Worm (Caenorhabditis elegans): ENCODE measurements around the gene T04B8.1.
A peak's percentile ranks its signal among the peaks of the same experiment; 100 is the strongest.

Gene T04B8.1

DNA sequence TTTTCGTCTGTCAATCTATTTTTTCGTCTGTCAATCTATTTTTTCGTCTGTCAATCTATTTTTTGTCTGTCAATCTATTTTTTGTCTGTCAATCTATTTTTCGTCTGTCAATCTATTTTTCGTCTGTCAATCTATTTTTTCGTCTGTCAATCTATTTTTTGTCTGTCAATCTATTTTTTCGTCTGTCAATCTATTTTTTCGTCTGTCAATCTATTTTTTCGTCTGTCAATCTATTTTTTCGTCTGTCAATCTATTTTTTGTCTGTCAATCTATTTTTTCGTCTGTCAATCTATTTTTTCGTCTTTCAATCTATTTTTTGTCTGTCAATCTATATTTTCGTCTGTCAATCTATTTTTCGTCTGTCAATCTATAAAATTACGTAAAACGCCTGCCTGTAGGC, 4.6 kb upstream of the T04B8.1 start:
- TF ChIP-seq klf-2 (GFP tag; conservative IDR thresholded peaks at IDR 0.05), result 0 out of 2 replicates have a peak, but pooled peaks have one; percentile 22

DNA sequence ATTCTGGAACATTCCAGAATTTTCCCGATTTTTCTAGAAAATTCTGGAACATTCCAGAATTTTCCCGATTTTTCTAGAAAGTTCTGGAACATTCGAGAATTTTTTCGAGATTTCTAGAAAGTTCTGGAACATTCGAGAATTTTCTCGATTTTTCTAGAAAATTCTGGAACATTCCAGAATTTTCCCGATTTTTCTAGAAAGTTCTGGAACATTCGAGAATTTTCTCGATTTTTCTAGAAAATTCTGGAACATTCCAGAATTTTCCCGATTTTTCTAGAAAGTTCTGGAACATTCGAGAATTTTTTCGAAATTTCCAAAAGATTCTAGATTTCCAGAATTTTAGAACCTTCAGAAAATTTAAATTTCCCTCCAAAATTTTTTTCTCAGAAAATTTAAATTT, 1.5 kb upstream of the T04B8.1 start:
- TF ChIP-seq flt-1 (GFP tag; IDR thresholded peaks at IDR 0.05), result peak; percentile 55; the same call in 1 of the 2 replicates

DNA sequence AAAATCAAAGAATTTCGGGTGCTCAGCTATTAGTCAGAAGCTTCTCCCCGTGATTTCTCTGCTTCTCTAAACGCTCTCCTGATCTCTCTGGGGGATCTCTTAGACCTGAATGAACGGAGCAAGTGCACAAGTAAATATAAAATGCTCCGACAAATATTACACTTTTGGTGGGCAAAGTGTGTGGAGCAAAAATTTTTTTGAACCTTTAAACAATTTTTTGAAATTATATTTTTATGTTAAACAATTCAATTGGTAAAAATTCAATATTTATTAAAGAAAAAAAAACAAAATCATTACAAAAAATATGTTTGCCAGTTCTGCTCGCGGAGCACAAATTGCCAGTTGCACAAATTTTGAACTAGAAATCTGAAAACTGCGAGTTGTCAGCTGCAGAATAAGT, 5.4 kb downstream of the T04B8.1 start, which contains the start of gene K07E8.6:
TSS of gene K07E8.6 (minus strand) at position 101 of the 400 bp plus-strand sequence.
- no peak for TF ChIP-seq cog-1 (tag; optimal IDR thresholded peaks at IDR 0.05)
- TF ChIP-seq med-1 (GFP tag; optimal IDR thresholded peaks at IDR 0.05; ENCODE audit: insufficient read depth), result no peak
- no peak for TF ChIP-seq flt-1 (GFP tag; IDR thresholded peaks at IDR 0.05)
- TF ChIP-seq ztf-23 (GFP tag; IDR thresholded peaks at IDR 0.05), result no peak
- TF ChIP-seq klf-2 (GFP tag; conservative IDR thresholded peaks at IDR 0.05), result no peak
- no peak for TF ChIP-seq ztf-29 (GFP tag; IDR thresholded peaks at IDR 0.05)

DNA sequence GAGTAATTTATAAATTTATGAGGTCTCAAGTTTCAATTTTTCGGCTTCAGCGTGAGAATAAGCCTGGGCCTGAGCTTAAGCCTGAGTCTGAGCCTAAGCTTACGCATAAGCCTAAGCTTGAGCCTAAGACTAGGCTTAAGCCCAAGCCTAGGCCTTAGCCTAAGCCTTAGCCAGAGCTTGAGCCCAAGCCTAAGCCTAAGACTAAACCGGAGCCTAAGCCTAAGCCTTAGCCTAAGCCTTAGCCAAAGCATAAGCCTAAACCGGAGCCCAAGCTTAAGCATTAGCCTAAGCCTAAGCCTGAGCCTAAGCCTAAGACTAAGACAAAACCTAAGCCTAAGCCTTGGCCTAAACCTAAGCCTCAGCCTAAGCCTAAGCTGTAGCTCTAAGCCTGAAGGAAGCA, 9.6 kb downstream of the T04B8.1 start:
- TF ChIP-seq ztf-23 (GFP tag; IDR thresholded peaks at IDR 0.05) (no peak), ref-1 (GFP tag; conservative IDR thresholded peaks at IDR 0.05) (no peak), tab-1 (GFP tag; IDR thresholded peaks at IDR 0.05) (no peak), ztf-29 (GFP tag; IDR thresholded peaks at IDR 0.05) (0 out of 2 replicates have a peak, but pooled peaks have one; percentile 20)

DNA sequence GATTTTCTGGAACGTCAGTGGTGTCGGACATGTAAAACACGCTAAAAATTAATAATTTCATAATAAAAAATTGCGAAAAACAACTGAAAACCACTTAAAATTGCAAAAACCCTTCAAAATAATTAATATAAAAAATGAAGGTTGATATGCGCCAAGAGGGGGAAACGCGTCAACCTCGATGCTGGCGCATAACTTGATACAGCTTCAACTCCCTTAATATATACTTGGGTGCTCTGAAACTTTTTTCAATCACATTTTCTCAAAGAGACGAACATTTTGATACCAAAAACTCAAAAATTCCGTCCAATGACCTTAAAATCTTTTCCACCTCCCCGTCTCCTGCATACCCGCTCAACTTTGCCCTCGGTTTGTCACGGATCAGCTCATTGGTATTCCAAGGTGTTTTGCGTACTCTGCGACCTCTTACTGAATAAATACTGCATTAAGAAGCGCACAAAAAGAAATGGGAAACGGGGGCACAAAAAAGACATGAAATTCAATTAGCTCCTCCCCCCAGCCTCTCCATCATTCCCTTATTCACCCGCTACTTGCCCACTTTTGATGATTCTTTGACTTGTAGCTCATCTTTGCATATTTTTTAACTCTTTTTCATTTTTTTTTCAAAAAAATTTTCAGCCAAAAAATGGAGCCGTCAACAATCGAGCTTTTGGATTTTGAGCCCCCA, 16.4 kb downstream of the T04B8.1 start, which contains the start of the genes K07E8.7 and frpr-14:
TSS of gene K07E8.7 (minus strand) at position 47 of the 685 bp plus-strand sequence.
TSS of gene frpr-14 (plus strand) at position 635 of the 685 bp plus-strand sequence.
- TF ChIP-seq tab-1 (GFP tag; IDR thresholded peaks at IDR 0.05) (0 out of 2 replicates have a peak, but pooled peaks have one; percentile 16), cog-1 (tag; optimal IDR thresholded peaks at IDR 0.05) (no peak), T22C8.4 (GFP tag; IDR thresholded peaks at IDR 0.05) (no peak), med-1 (GFP tag; optimal IDR thresholded peaks at IDR 0.05; ENCODE audit: insufficient read depth) (no peak), flt-1 (GFP tag; IDR thresholded peaks at IDR 0.05) (no peak), ref-1 (GFP tag; conservative IDR thresholded peaks at IDR 0.05) (no peak)

DNA sequence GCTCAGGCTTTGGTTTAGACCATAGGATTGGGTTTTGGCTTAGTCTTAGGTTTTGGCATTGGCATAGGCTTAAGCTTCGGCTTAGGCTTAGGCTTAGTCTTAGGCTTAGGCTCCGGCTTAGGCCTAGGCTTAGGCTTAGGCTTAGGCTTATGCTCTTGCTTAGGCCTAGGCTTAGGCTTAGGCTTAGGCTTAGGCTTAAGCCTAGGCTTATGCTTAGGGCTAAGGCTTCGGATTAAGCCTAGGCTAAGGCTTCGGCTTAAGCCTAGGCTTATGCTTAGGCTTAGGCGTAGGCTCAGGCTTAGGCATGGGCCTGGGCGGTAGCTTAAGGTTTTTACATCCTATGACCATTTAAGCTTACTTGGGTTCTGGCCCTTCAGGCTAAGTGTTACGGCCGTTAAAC, 17.2 kb downstream of the T04B8.1 start:
- TF ChIP-seq ztf-29 (GFP tag; IDR thresholded peaks at IDR 0.05) (peak; percentile 29; the same call in 1 of the 2 replicates), med-1 (GFP tag; optimal IDR thresholded peaks at IDR 0.05; ENCODE audit: insufficient read depth) (no peak)

DNA sequence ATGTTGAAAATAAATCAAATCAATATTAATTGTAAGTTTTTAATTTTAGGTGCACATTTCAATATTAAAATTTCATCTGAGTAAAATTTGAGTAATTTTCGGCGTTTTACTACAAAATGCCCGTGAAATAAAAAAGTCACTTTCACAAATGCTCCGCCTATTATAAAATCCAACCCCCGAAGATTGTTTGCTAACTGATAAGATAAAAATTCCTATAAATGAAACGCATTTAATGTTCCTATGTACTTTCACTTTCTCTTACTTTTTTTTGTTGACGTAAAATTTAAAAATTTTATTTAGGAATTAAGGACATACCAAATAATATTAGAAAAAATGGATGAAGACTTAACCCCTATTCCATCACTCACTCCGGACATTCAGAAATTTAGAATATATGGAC, 24.3 kb downstream of the T04B8.1 start, which contains the start of gene sdz-24:
TSS of gene sdz-24 (plus strand) at position 301 of the 400 bp plus-strand sequence.
- TF ChIP-seq klf-2 (GFP tag; conservative IDR thresholded peaks at IDR 0.05), result no peak
- TF ChIP-seq flt-1 (GFP tag; IDR thresholded peaks at IDR 0.05), result no peak
- TF ChIP-seq cog-1 (tag; optimal IDR thresholded peaks at IDR 0.05), result no peak
- no peak for TF ChIP-seq ztf-23 (GFP tag; IDR thresholded peaks at IDR 0.05)
- no peak for TF ChIP-seq tab-1 (GFP tag; IDR thresholded peaks at IDR 0.05)
- TF ChIP-seq T22C8.4 (GFP tag; IDR thresholded peaks at IDR 0.05), result no peak

DNA sequence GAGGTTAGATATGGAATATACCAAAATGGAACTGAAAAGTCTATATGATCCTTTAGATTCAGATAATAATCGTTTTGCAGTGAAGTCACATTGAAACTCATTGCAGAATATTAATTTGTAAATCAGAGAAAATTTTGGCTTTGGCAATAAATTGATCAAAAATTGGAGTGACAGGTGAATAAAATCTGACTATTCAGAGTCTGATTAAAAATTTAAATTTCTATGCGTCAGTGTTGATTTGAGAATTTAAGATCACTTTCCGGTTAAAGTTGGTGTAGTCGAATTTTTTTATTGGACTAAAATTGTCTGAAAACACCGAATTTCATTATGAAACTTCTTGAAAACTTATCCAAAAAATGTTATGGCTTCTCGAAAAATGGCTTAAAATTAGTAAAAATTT, 27.6 kb downstream of the T04B8.1 start, which contains the start of gene sri-45:
TSS of gene sri-45 (minus strand) at position 101 of the 400 bp plus-strand sequence.
- no peak for TF ChIP-seq ref-1 (GFP tag; conservative IDR thresholded peaks at IDR 0.05)
- no peak for TF ChIP-seq med-1 (GFP tag; optimal IDR thresholded peaks at IDR 0.05; ENCODE audit: insufficient read depth)
- no peak for TF ChIP-seq tab-1 (GFP tag; IDR thresholded peaks at IDR 0.05)
- TF ChIP-seq T22C8.4 (GFP tag; IDR thresholded peaks at IDR 0.05), result no peak
- TF ChIP-seq klf-2 (GFP tag; conservative IDR thresholded peaks at IDR 0.05), result no peak
- TF ChIP-seq cog-1 (tag; optimal IDR thresholded peaks at IDR 0.05), result no peak
- no peak for TF ChIP-seq ztf-29 (GFP tag; IDR thresholded peaks at IDR 0.05)
- TF ChIP-seq flt-1 (GFP tag; IDR thresholded peaks at IDR 0.05), result no peak
- no peak for TF ChIP-seq ztf-23 (GFP tag; IDR thresholded peaks at IDR 0.05)

DNA sequence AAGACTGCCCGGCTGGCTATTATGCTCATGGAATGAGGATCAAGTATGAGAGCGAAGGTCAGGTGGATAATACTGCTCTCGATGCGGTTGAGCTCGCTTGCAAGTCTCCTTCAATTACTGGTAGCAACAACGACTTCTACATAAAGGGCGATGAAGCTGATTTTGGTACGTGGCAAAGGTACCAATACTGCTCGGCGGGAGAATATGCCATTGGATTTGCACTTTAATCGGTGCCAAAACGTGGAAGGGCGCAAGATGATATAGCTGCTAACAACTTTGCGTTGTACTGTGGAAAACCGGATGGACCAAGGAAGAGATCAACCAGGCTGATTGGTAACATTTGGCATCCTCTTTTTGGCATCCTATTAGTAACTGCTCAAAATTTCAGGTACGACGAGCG, 33.8 kb downstream of the T04B8.1 start:
- TF ChIP-seq med-1 (GFP tag; optimal IDR thresholded peaks at IDR 0.05; ENCODE audit: insufficient read depth) (no peak), ztf-29 (GFP tag; IDR thresholded peaks at IDR 0.05) (no peak), klf-2 (GFP tag; conservative IDR thresholded peaks at IDR 0.05) (no peak), tab-1 (GFP tag; IDR thresholded peaks at IDR 0.05) (no peak), T22C8.4 (GFP tag; IDR thresholded peaks at IDR 0.05) (no peak), ref-1 (GFP tag; conservative IDR thresholded peaks at IDR 0.05) (no peak), flt-1 (GFP tag; IDR thresholded peaks at IDR 0.05) (no peak), cog-1 (tag; optimal IDR thresholded peaks at IDR 0.05) (no peak), ztf-23 (GFP tag; IDR thresholded peaks at IDR 0.05) (no peak)

DNA sequence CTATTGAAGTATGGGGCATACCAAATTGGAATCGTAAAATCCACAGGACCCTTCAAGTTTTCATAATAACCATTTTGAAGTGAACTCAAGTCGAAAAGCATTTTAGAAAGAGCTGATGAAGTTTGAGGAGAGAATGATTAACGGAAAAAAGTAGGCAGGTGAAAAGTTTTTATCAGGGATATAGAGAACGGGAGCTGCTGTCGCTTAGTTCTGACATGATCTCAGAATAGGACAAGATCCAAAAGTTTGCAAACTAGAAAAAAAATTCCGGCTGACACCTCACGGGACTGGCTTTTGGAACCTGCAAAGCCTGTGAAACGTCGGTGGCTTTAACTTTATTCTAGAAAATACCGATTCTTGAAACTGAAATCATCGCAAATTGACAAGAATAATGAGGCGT, 36.9 kb downstream of the T04B8.1 start, which contains the start of gene sri-46:
TSS of gene sri-46 (minus strand) at position 101 of the 400 bp plus-strand sequence.
- TF ChIP-seq ref-1 (GFP tag; conservative IDR thresholded peaks at IDR 0.05), result no peak
- no peak for TF ChIP-seq ztf-23 (GFP tag; IDR thresholded peaks at IDR 0.05)
- TF ChIP-seq ztf-29 (GFP tag; IDR thresholded peaks at IDR 0.05), result no peak
- TF ChIP-seq flt-1 (GFP tag; IDR thresholded peaks at IDR 0.05), result no peak
- TF ChIP-seq cog-1 (tag; optimal IDR thresholded peaks at IDR 0.05), result no peak
- TF ChIP-seq med-1 (GFP tag; optimal IDR thresholded peaks at IDR 0.05; ENCODE audit: insufficient read depth), result no peak
- TF ChIP-seq T22C8.4 (GFP tag; IDR thresholded peaks at IDR 0.05), result no peak
- no peak for TF ChIP-seq tab-1 (GFP tag; IDR thresholded peaks at IDR 0.05)
- no peak for TF ChIP-seq klf-2 (GFP tag; conservative IDR thresholded peaks at IDR 0.05)

DNA sequence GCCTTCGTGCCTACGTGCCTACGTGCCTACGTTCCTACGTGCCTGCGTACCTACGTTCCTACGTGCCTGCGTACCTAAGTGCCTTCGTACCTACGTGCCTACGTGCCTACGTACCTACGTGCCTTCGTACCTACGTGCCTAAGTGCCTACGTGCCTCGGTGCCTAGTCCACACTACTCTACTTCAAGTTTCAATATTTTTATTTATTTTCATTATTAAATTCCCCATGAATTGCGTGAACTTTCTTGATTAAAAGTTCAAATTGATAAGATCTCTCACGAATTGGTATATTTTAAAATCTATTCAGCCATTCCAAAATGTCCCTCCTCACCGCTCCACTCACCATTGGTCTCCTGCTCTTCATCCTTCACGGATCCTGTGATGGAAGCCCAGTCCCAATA, 40.0 kb downstream of the T04B8.1 start, which contains the start of gene Y39F10C.3:
TSS of gene Y39F10C.3 (plus strand) at position 301 of the 400 bp plus-strand sequence.
- TF ChIP-seq ref-1 (GFP tag; conservative IDR thresholded peaks at IDR 0.05) (no peak), klf-2 (GFP tag; conservative IDR thresholded peaks at IDR 0.05) (no peak), med-1 (GFP tag; optimal IDR thresholded peaks at IDR 0.05; ENCODE audit: insufficient read depth) (no peak), tab-1 (GFP tag; IDR thresholded peaks at IDR 0.05) (no peak), ztf-29 (GFP tag; IDR thresholded peaks at IDR 0.05) (no peak), flt-1 (GFP tag; IDR thresholded peaks at IDR 0.05) (no peak), ztf-23 (GFP tag; IDR thresholded peaks at IDR 0.05) (no peak), cog-1 (tag; optimal IDR thresholded peaks at IDR 0.05) (no peak), T22C8.4 (GFP tag; IDR thresholded peaks at IDR 0.05) (no peak)

Measured in whole organism, midembryonic.